Worm (Caenorhabditis elegans) whole organism, L1 larva: ENCODE measurements around the gene F53C11.5.

Experiments
- nhr-28 ChIP-seq: fragments of 150-350 bp; optimal IDR thresholded peaks from 2 replicates; lab custom pipeline; 2014; ENCODE audit warnings: missing biosample characterization, missing genetic modification characterization
- tbx-2 ChIP-seq: sonication (generic microtip); optimal IDR thresholded peaks from 2 replicates; lab custom pipeline; 2016; ENCODE audit warnings: missing genetic modification characterization, missing compliant biosample characterization

- no peak for TF ChIP-seq nhr-28 (tag; lab: Kevin White, UChicago)
- no peak for TF ChIP-seq tbx-2
Measured at ce11 chrV:13803902-13804301, 16.6 kb downstream of the F53C11.5 start, which contains the start of gene swan-2.
